Worm (Caenorhabditis elegans) whole organism, L1 larva: ENCODE data around the gene clec-70.

Experiments used
- aha-1 ChIP-seq: fragments of 150-350 bp; optimal IDR thresholded peaks from 2 replicates; lab custom pipeline; 2014; ENCODE audit warnings: missing biosample characterization, missing genetic modification characterization
- egl-13 ChIP-seq: sonication (generic microtip); optimal IDR thresholded peaks from 2 replicates; lab custom pipeline; 2016; ENCODE audit warnings: missing genotype, missing genetic modification reagents, missing genetic modification characterization, missing compliant biosample characterization
- egl-27 ChIP-seq, 2 experiments: fragments of 150-350 bp in 1 of 2; sonication (generic microtip); optimal IDR thresholded peaks; 3 replicates each; lab custom pipeline; 2017 to 2018; ENCODE audit warnings: missing biosample characterization in 2 of 2, missing genetic modification characterization in 2 of 2, missing genetic modification reagents in 2 of 2
- lsy-2 ChIP-seq, 2 experiments: fragments of 150-350 bp; optimal IDR thresholded peaks; 2 replicates each; lab custom pipeline; 2014; ENCODE audit warnings: missing biosample characterization in 2 of 2, missing genetic modification characterization in 2 of 2
- nhr-76 ChIP-seq: sonication (generic microtip); optimal IDR thresholded peaks from 2 replicates; lab custom pipeline; 2017; ENCODE audit warnings: missing biosample characterization, missing genetic modification characterization
- zag-1 ChIP-seq: fragments of 150-350 bp; optimal IDR thresholded peaks from 2 replicates; lab custom pipeline; 2014; ENCODE audit warnings: missing biosample characterization, missing genetic modification characterization

DNA sequence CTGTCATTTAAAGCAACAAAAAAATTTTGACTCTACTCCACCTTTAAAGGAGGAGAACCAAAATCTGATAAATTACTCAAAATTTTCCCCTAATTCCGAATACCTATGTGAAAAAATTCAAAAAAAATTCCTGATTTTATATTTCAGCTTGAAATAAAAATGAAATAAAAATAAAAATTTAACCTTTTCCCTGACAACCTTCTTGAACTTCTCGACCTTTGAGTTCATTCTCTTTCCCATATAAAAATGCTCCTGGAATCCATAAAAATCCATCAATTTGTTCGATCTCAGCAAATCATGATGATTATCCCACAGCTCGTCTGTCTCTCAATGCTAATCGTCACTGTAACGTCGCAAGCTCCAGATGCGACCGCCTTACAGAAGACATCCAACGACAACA, 29.6 kb upstream of the clec-70 start, which contains the start of gene F56D6.6:
- TF ChIP-seq egl-27 (tag; optimal IDR thresholded peaks at IDR 0.05; lab: Kevin White, UChicago) (no peak), nhr-76 (tag; lab: Kevin White, UChicago) (no peak), lsy-2 (tag; optimal IDR thresholded peaks at IDR 0.05; lab: Kevin White, UChicago) (no peak), zag-1 (tag; lab: Kevin White, UChicago) (no peak), aha-1 (tag; lab: Kevin White, UChicago) (no peak), egl-13 (tag; lab: Kevin White, UChicago) (no peak)
